Worm (Caenorhabditis elegans) whole organism, late embryonic: Measurements from ENCODE around the gene emb-27.

Experiments
- T23F11.4 ChIP-seq: fragments of 200-800 bp; sonication (Bioruptor generic); optimal IDR thresholded peaks from 2 replicates; lab custom pipeline; 2018; ENCODE audit warnings: mild to moderate bottlenecking, missing genetic modification characterization, missing compliant biosample characterization
- ahr-1 ChIP-seq: sonication (generic microtip); optimal IDR thresholded peaks from 2 replicates; lab custom pipeline; 2016; ENCODE audit warnings: missing genetic modification characterization, missing compliant biosample characterization
- ceh-18 ChIP-seq: sonication (generic microtip); optimal IDR thresholded peaks from 2 replicates; lab custom pipeline; 2016; ENCODE audit warnings: missing genetic modification characterization, missing compliant biosample characterization
- ceh-22 ChIP-seq: sonication (generic microtip); optimal IDR thresholded peaks from 2 replicates; lab custom pipeline; 2017; ENCODE audit warnings: missing biosample characterization, missing genetic modification characterization
- ceh-24 ChIP-seq: sonication (generic microtip); optimal IDR thresholded peaks from 2 replicates; lab custom pipeline; 2016; ENCODE audit warnings: mild to moderate bottlenecking, missing genetic modification characterization, missing compliant biosample characterization
- ceh-34 ChIP-seq: sonication (generic microtip); optimal IDR thresholded peaks from 2 replicates; lab custom pipeline; 2016; ENCODE audit warnings: mild to moderate bottlenecking, missing genetic modification characterization, missing compliant biosample characterization
- ceh-48 ChIP-seq: sonication (generic microtip); optimal IDR thresholded peaks from 2 replicates; lab custom pipeline; 2016; ENCODE audit warnings: missing genetic modification characterization, inconsistent platforms, missing compliant biosample characterization
- ceh-9 ChIP-seq: sonication (generic microtip); optimal IDR thresholded peaks from 2 replicates; lab custom pipeline; 2016; ENCODE audit warnings: mild to moderate bottlenecking, missing genetic modification characterization, inconsistent platforms, missing compliant biosample characterization
- dve-1 ChIP-seq: sonication (generic microtip); optimal IDR thresholded peaks from 2 replicates; lab custom pipeline; 2017; ENCODE audit warnings: antibody characterized with exemption, mild to moderate bottlenecking, missing genetic modification characterization, missing compliant biosample characterization
- elt-4 ChIP-seq: sonication (generic microtip); optimal IDR thresholded peaks from 2 replicates; lab custom pipeline; 2016; ENCODE audit warnings: missing genetic modification characterization, missing compliant biosample characterization
- eyg-1 ChIP-seq: sonication (generic microtip); optimal IDR thresholded peaks from 2 replicates; lab custom pipeline; 2016; ENCODE audit warnings: missing genotype, missing genetic modification characterization, missing compliant biosample characterization
- fax-1 ChIP-seq: sonication (generic microtip); optimal IDR thresholded peaks from 2 replicates; lab custom pipeline; 2016; ENCODE audit warnings: missing genotype, missing genetic modification characterization, missing compliant biosample characterization
- fkh-10 ChIP-seq: fragments of 150-350 bp; optimal IDR thresholded peaks from 2 replicates; lab custom pipeline; 2014; ENCODE audit warnings: missing biosample characterization, missing genetic modification reagents, missing genetic modification characterization
- fkh-6 ChIP-seq: sonication (generic microtip); optimal IDR thresholded peaks from 2 replicates; lab custom pipeline; 2016; ENCODE audit warnings: missing genetic modification characterization, missing compliant biosample characterization
- hlh-13 ChIP-seq: fragments of 200-800 bp; sonication (Bioruptor generic); optimal IDR thresholded peaks from 2 replicates; lab custom pipeline; 2018; ENCODE audit warnings: mild to moderate bottlenecking, missing genetic modification characterization, missing compliant biosample characterization
- hlh-15 ChIP-seq: sonication (generic microtip); optimal IDR thresholded peaks from 2 replicates; lab custom pipeline; 2016; ENCODE audit warnings: missing genetic modification characterization, missing compliant biosample characterization
- hlh-6 ChIP-seq: sonication (generic microtip); optimal IDR thresholded peaks from 2 replicates; lab custom pipeline; 2016; ENCODE audit warnings: missing genotype, missing genetic modification characterization, missing compliant biosample characterization
- hlh-8 ChIP-seq: sonication (generic microtip); optimal IDR thresholded peaks from 2 replicates; lab custom pipeline; 2016; ENCODE audit warnings: missing genotype, missing genetic modification characterization, missing compliant biosample characterization
- lim-6 ChIP-seq: sonication (generic microtip); optimal IDR thresholded peaks from 2 replicates; lab custom pipeline; 2016; ENCODE audit warnings: missing genetic modification characterization, missing compliant biosample characterization
- madf-2 ChIP-seq: sonication (generic microtip); optimal IDR thresholded peaks from 2 replicates; lab custom pipeline; 2017; ENCODE audit warnings: missing genetic modification characterization, missing compliant biosample characterization
- mec-3 ChIP-seq: sonication (generic microtip); optimal IDR thresholded peaks from 2 replicates; lab custom pipeline; 2016; ENCODE audit warnings: borderline replicate concordance, missing genetic modification characterization, missing compliant biosample characterization
- nhr-11 ChIP-seq: fragments of 150-350 bp; optimal IDR thresholded peaks from 2 replicates; lab custom pipeline; 2014; ENCODE audit warnings: missing biosample characterization, missing genetic modification characterization
- nhr-232 ChIP-seq: sonication (generic microtip); optimal IDR thresholded peaks from 2 replicates; lab custom pipeline; 2016; ENCODE audit warnings: missing genetic modification characterization, missing compliant biosample characterization
- odd-2 ChIP-seq: sonication (generic microtip); optimal IDR thresholded peaks from 2 replicates; lab custom pipeline; 2017; ENCODE audit warnings: antibody characterized with exemption, mild to moderate bottlenecking, missing genetic modification characterization, missing compliant biosample characterization
- pag-3 ChIP-seq: sonication (generic microtip); optimal IDR thresholded peaks from 2 replicates; lab custom pipeline; 2016; ENCODE audit warnings: missing compliant biosample characterization, missing genetic modification characterization, borderline replicate concordance
- pat-9 ChIP-seq: fragments of 200-800 bp; sonication (Bioruptor generic); optimal IDR thresholded peaks from 2 replicates; lab custom pipeline; 2018; ENCODE audit warnings: mild to moderate bottlenecking, missing genetic modification characterization, moderate library complexity, missing compliant biosample characterization
- pha-4 ChIP-seq: fragments of 150-350 bp; optimal IDR thresholded peaks from 2 replicates; lab custom pipeline; 2018; ENCODE audit warnings: missing biosample characterization, missing genetic modification reagents, missing genetic modification characterization
- ref-2 ChIP-seq: sonication (generic microtip); optimal IDR thresholded peaks from 2 replicates; lab custom pipeline; 2016; ENCODE audit warnings: missing genetic modification characterization, missing compliant biosample characterization
- rnt-1 ChIP-seq: sonication (generic microtip); optimal IDR thresholded peaks from 2 replicates; lab custom pipeline; 2016; ENCODE audit warnings: missing genetic modification characterization, missing compliant biosample characterization
- sdc-2 ChIP-seq: sonication (generic microtip); optimal IDR thresholded peaks from 2 replicates; lab custom pipeline; 2016; ENCODE audit warnings: missing genotype, missing genetic modification characterization, missing compliant biosample characterization
- sox-2 ChIP-seq: fragments of 200-800 bp; sonication (Bioruptor generic); IDR thresholded peaks from 2 replicates; pipeline ENCODE4 v1.3.6; 2022; ENCODE audit warnings: missing genetic modification reagents, missing genetic modification characterization, missing compliant biosample characterization
- sox-4 ChIP-seq: sonication (generic microtip); optimal IDR thresholded peaks from 2 replicates; lab custom pipeline; 2017; ENCODE audit warnings: mild to moderate bottlenecking, missing genetic modification characterization, inconsistent platforms, missing compliant biosample characterization
- syd-9 ChIP-seq: sonication (generic microtip); optimal IDR thresholded peaks from 2 replicates; lab custom pipeline; 2016; ENCODE audit warnings: mild to moderate bottlenecking, missing genetic modification characterization, moderate library complexity, missing compliant biosample characterization
- tbx-2 ChIP-seq: sonication (generic microtip); optimal IDR thresholded peaks from 2 replicates; lab custom pipeline; 2016; ENCODE audit warnings: missing genetic modification characterization, missing compliant biosample characterization
- tbx-7 ChIP-seq: sonication (generic microtip); optimal IDR thresholded peaks from 2 replicates; lab custom pipeline; 2016; ENCODE audit warnings: missing genotype, missing genetic modification characterization, missing compliant biosample characterization
- ttx-3 ChIP-seq: sonication (generic microtip); optimal IDR thresholded peaks from 2 replicates; lab custom pipeline; 2016; ENCODE audit warnings: missing genetic modification reagents, missing genetic modification characterization, missing compliant biosample characterization
- unc-42 ChIP-seq: sonication (generic microtip); optimal IDR thresholded peaks from 2 replicates; lab custom pipeline; 2016; ENCODE audit warnings: missing genotype, missing genetic modification characterization, missing compliant biosample characterization
- unc-86 ChIP-seq: sonication (generic microtip); optimal IDR thresholded peaks from 2 replicates; lab custom pipeline; 2016; ENCODE audit warnings: missing genetic modification characterization, missing compliant biosample characterization

Gene emb-27

ce11 chrII:8181437-8181836 is 19.5 kb upstream of the emb-27 start, which contains the start of gene dylt-3:
Gene dylt-3 (plus strand): TSS chrII:8181737.
- TF ChIP-seq pat-9 (no peak), ceh-24 (tag; lab: Kevin White, UChicago) (no peak), sdc-2 (no peak), hlh-15 (no peak), odd-2 (tag; lab: Kevin White, UChicago) (no peak), lim-6 (tag; lab: Kevin White, UChicago) (no peak), nhr-11 (tag; lab: Kevin White, UChicago) (no peak), ceh-22 (no peak), ceh-48 (no peak), hlh-13 (no peak), elt-4 (no peak), ref-2 (tag; lab: Kevin White, UChicago) (no peak), fkh-10 (GFP tag; lab: Kevin White, UChicago) (no peak)

ce11 chrII:8180281-8180680 is 18.3 kb upstream of the emb-27 start, which contains the start of gene T05C12.4:
Gene T05C12.4 (minus strand): TSS chrII:8180381.
- TF ChIP-seq ttx-3 (tag; lab: Kevin White, UChicago), result no peak
- TF ChIP-seq madf-2 (tag; lab: Kevin White, UChicago), result no peak
- no peak for TF ChIP-seq ceh-18
- TF ChIP-seq nhr-11 (tag; lab: Kevin White, UChicago), result no peak
- TF ChIP-seq tbx-2 (tag; lab: Kevin White, UChicago), result no peak
- no peak for TF ChIP-seq pat-9
- no peak for TF ChIP-seq pha-4 (tag; lab: Kevin White, UChicago)
- no peak for TF ChIP-seq dve-1 (tag; lab: Kevin White, UChicago)
- no peak for TF ChIP-seq fkh-6 (tag; lab: Kevin White, UChicago)
- no peak for TF ChIP-seq mec-3 (tag; lab: Kevin White, UChicago)

ce11 chrII:8178614-8179013 is 16.6 kb upstream of the emb-27 start:
- TF ChIP-seq hlh-13, result no peak
- TF ChIP-seq hlh-6 (tag; lab: Kevin White, UChicago), result no peak
- no peak for TF ChIP-seq unc-86 (tag; lab: Kevin White, UChicago)
- no peak for TF ChIP-seq sox-2 (GFP tag; lab: Robert Waterston, UW)
- no peak for TF ChIP-seq nhr-11 (tag; lab: Kevin White, UChicago)
- TF ChIP-seq tbx-7 (tag; lab: Kevin White, UChicago), result no peak
- TF ChIP-seq fax-1, result no peak
- no peak for TF ChIP-seq ahr-1 (tag; lab: Kevin White, UChicago)
- no peak for TF ChIP-seq nhr-232 (tag; lab: Kevin White, UChicago)
- TF ChIP-seq hlh-8 (tag; lab: Kevin White, UChicago), result no peak
- no peak for TF ChIP-seq ceh-9 (tag; lab: Kevin White, UChicago)
- TF ChIP-seq ceh-48, result no peak
- no peak for TF ChIP-seq syd-9
- TF ChIP-seq sox-4 (tag; lab: Kevin White, UChicago), result no peak
- TF ChIP-seq fkh-6 (tag; lab: Kevin White, UChicago), result no peak

ce11 chrII:8177095-8177494 is 15.1 kb upstream of the emb-27 start, which contains the start of gene acr-14:
Gene acr-14 (minus strand): TSS chrII:8177195.
- TF ChIP-seq sdc-2 (no peak), T23F11.4 (no peak), pag-3 (no peak), fax-1 (no peak), elt-4 (no peak), fkh-10 (GFP tag; lab: Kevin White, UChicago) (no peak), ceh-18 (no peak), eyg-1 (tag; lab: Kevin White, UChicago) (no peak), pat-9 (no peak), rnt-1 (no peak)

ce11 chrII:8174148-8174547 is 12.2 kb upstream of the emb-27 start:
- TF ChIP-seq ceh-9 (tag; lab: Kevin White, UChicago), result no peak
- no peak for TF ChIP-seq sox-2 (GFP tag; lab: Robert Waterston, UW)
- TF ChIP-seq unc-42 (tag; lab: Kevin White, UChicago), result no peak
- no peak for TF ChIP-seq ceh-48
- no peak for TF ChIP-seq ceh-34 (tag; lab: Kevin White, UChicago)
- no peak for TF ChIP-seq nhr-232 (tag; lab: Kevin White, UChicago)
- TF ChIP-seq fkh-10 (GFP tag; lab: Kevin White, UChicago), result no peak
- TF ChIP-seq, all 69 proteins: peak for 0
